Worm (Caenorhabditis elegans) whole organism, L2 larva: Measurements from ENCODE around the gene nhr-206.

Source experiments
- F13H6.1 ChIP-seq: sonication (generic microtip); optimal IDR thresholded peaks from 2 replicates; lab custom pipeline; 2016; ENCODE audit warnings: missing genetic modification characterization, missing compliant biosample characterization
- fos-1 ChIP-seq: fragments of 150-350 bp; optimal IDR thresholded peaks from 2 replicates; lab custom pipeline; 2014; ENCODE audit warnings: missing biosample characterization, missing genetic modification characterization
- mbf-1 ChIP-seq: sonication (generic microtip); optimal IDR thresholded peaks from 2 replicates; lab custom pipeline; 2017; ENCODE audit warnings: missing biosample characterization, missing genetic modification characterization
- nhr-25 ChIP-seq: fragments of 150-350 bp; sonication (generic microtip); optimal IDR thresholded peaks from 3 replicates; lab custom pipeline; 2014; ENCODE audit warnings: missing biosample characterization, missing genetic modification characterization
- ztf-11 ChIP-seq: sonication (generic microtip); optimal IDR thresholded peaks from 2 replicates; lab custom pipeline; 2017; ENCODE audit warnings: missing biosample characterization, missing genetic modification characterization

- TF ChIP-seq F13H6.1 (peak; percentile 0), mbf-1 (tag; lab: Kevin White, UChicago) (no peak), ztf-11 (tag; lab: Kevin White, UChicago) (no peak), nhr-25 (no peak), fos-1 (tag; lab: Kevin White, UChicago) (peak; percentile 93)
These were observed 26.4 kb upstream of the nhr-206 start, which contains the start of gene pqn-53 for ce11 chrV:12065369-12065768.
